Fruit fly (Drosophila melanogaster) whole organism, embryonic: Measurements from ENCODE around the gene Irc.

ENCODE experiments used
- Atf3 ChIP-seq: fragments of 200-800 bp; sonication (Bioruptor generic); optimal IDR thresholded peaks from 3 replicates; lab custom pipeline; 2016; ENCODE audit warnings: missing biosample characterization, missing genetic modification characterization
- Bgb ChIP-seq: fragments of 200-800 bp; sonication (Bioruptor generic); IDR thresholded peaks from 2 replicates; pipeline ENCODE4 v1.3.6; 2022; ENCODE audit warnings: missing biosample characterization, missing genetic modification characterization; ENCODE audit not compliant: partially characterized antibody
- CG11398 ChIP-seq: fragments of 200-800 bp; sonication (Bioruptor generic); optimal IDR thresholded peaks from 2 replicates; lab custom pipeline; 2016; ENCODE audit warnings: missing biosample characterization, missing genetic modification characterization
- CG11456 ChIP-seq: fragments of 200-800 bp; sonication (Bioruptor generic); IDR thresholded peaks from 3 replicates; pipeline ENCODE4 v1.3.6; 2022; ENCODE audit warnings: missing biosample characterization, missing genetic modification characterization
- CG12219 ChIP-seq: fragments of 200-800 bp; sonication (Bioruptor generic); optimal IDR thresholded peaks from 3 replicates; lab custom pipeline; 2018; ENCODE audit warnings: missing biosample characterization, mild to moderate bottlenecking, missing genetic modification characterization
- CG13624 ChIP-seq: fragments of 200-800 bp; sonication (Bioruptor generic); optimal IDR thresholded peaks from 2 replicates; lab custom pipeline; 2016; ENCODE audit warnings: missing biosample characterization, missing genetic modification characterization
- CG17361 ChIP-seq: fragments of 200-800 bp; sonication (Bioruptor generic); IDR thresholded peaks from 3 replicates; pipeline ENCODE4 v1.3.6; 2022; ENCODE audit warnings: missing biosample characterization, missing genetic modification characterization
- CG2875 ChIP-seq: fragments of 200-800 bp; sonication (Bioruptor generic); optimal IDR thresholded peaks from 2 replicates; lab custom pipeline; 2017; ENCODE audit warnings: missing biosample characterization, mild to moderate bottlenecking, missing genetic modification characterization, missing genetic modification reagents
- CG2889 ChIP-seq: fragments of 200-800 bp; sonication (Bioruptor generic); IDR thresholded peaks from 3 replicates; pipeline ENCODE4 v1.3.6; 2022; ENCODE audit warnings: missing biosample characterization, missing genetic modification characterization
- CG3838 ChIP-seq: fragments of 200-800 bp; sonication (Bioruptor generic); optimal IDR thresholded peaks from 3 replicates; lab custom pipeline; 2016; ENCODE audit warnings: missing biosample characterization, missing genetic modification characterization
- D19B ChIP-seq: fragments of 200-800 bp; sonication (Bioruptor generic); optimal IDR thresholded peaks from 2 replicates; lab custom pipeline; 2017; ENCODE audit warnings: missing biosample characterization, mild to moderate bottlenecking, missing genetic modification characterization
- GATAe ChIP-seq: fragments of 200-800 bp; sonication (Bioruptor generic); conservative IDR thresholded peaks from 2 replicates; pipeline ENCODE4 v1.3.6; 2022; ENCODE audit warnings: missing biosample characterization, missing genetic modification characterization
- Gsc ChIP-seq: fragments of 200-800 bp; sonication (Bioruptor generic); IDR thresholded peaks from 2 replicates; pipeline ENCODE4 v1.3.6; 2022; ENCODE audit warnings: missing biosample characterization, missing genetic modification characterization
- H2.0 ChIP-seq: fragments of 200-800 bp; sonication (Bioruptor generic); IDR thresholded peaks from 2 replicates; pipeline ENCODE4 v1.3.6; 2022; ENCODE audit warnings: missing biosample characterization, missing genetic modification characterization
- MTF-1 ChIP-seq: fragments of 200-800 bp; sonication (Bioruptor generic); optimal IDR thresholded peaks from 2 replicates; lab custom pipeline; 2018; ENCODE audit warnings: missing biosample characterization, mild to moderate bottlenecking, missing genetic modification characterization, borderline replicate concordance
- NFAT ChIP-seq: fragments of 200-800 bp; sonication (Bioruptor generic); IDR thresholded peaks from 2 replicates; pipeline ENCODE4 v1.3.6; 2022; ENCODE audit warnings: missing biosample characterization, missing genetic modification characterization
- NK7.1 ChIP-seq: fragments of 200-800 bp; sonication (Bioruptor generic); optimal IDR thresholded peaks from 3 replicates; lab custom pipeline; 2016; ENCODE audit warnings: missing biosample characterization, missing genetic modification characterization
- Ptx1 ChIP-seq: fragments of 200-800 bp; sonication (Bioruptor generic); IDR thresholded peaks from 2 replicates; pipeline ENCODE4 v1.3.6; 2022; ENCODE audit warnings: missing biosample characterization, missing genetic modification characterization
- Taf1 ChIP-seq: fragments of 200-800 bp; sonication (Bioruptor generic); IDR thresholded peaks from 2 replicates; pipeline ENCODE4 v1.3.6; 2022; ENCODE audit warnings: missing biosample characterization, missing genetic modification characterization
- amos ChIP-seq: fragments of 200-800 bp; sonication (Bioruptor generic); IDR thresholded peaks from 2 replicates; pipeline ENCODE4 v1.3.6; 2022; ENCODE audit warnings: missing biosample characterization, missing genetic modification characterization; ENCODE audit not compliant: partially characterized antibody
- ash1 ChIP-seq: fragments of 200-800 bp; sonication (Bioruptor generic); optimal IDR thresholded peaks from 2 replicates; lab custom pipeline; 2018; ENCODE audit warnings: missing biosample characterization, mild to moderate bottlenecking, missing genetic modification characterization
- chinmo ChIP-seq: fragments of 200-800 bp; sonication (Bioruptor generic); IDR thresholded peaks from 4 replicates; pipeline ENCODE4 v1.3.6; 2022; ENCODE audit warnings: missing biosample characterization, missing genetic modification characterization; ENCODE audit not compliant: partially characterized antibody
- crp ChIP-seq, 2 experiments: fragments of 200-800 bp; sonication (Bioruptor generic); optimal IDR thresholded peaks; 2 replicates in 1 of 2; 3 replicates in 1 of 2; lab custom pipeline; 2017; ENCODE audit warnings: missing biosample characterization in 2 of 2, missing genetic modification characterization in 2 of 2, mild to moderate bottlenecking in 1 of 2, moderate library complexity in 1 of 2
- danr ChIP-seq: fragments of 200-800 bp; sonication (Bioruptor generic); IDR thresholded peaks from 2 replicates; pipeline ENCODE4 v1.3.6; 2022; ENCODE audit warnings: missing biosample characterization, missing genetic modification characterization
- dati ChIP-seq: fragments of 200-800 bp; sonication (Bioruptor generic); IDR thresholded peaks from 2 replicates; pipeline ENCODE4 v1.3.6; 2022; ENCODE audit warnings: missing biosample characterization, missing genetic modification characterization
- disco-r ChIP-seq: fragments of 200-800 bp; sonication (Bioruptor generic); optimal IDR thresholded peaks from 2 replicates; lab custom pipeline; 2016; ENCODE audit warnings: missing biosample characterization, missing genetic modification characterization
- dysf ChIP-seq: fragments of 200-800 bp; sonication (Bioruptor generic); IDR thresholded peaks from 3 replicates; pipeline ENCODE4 v1.3.6; 2022; ENCODE audit warnings: missing biosample characterization, missing genetic modification characterization
- emc ChIP-seq: fragments of 200-800 bp; sonication (Bioruptor generic); optimal IDR thresholded peaks from 2 replicates; lab custom pipeline; 2016; ENCODE audit warnings: missing biosample characterization, missing genetic modification characterization
- eyg ChIP-seq: fragments of 200-800 bp; sonication (Bioruptor generic); optimal IDR thresholded peaks from 3 replicates; lab custom pipeline; 2016; ENCODE audit warnings: missing biosample characterization, missing genetic modification characterization
- fd102C ChIP-seq: fragments of 200-800 bp; sonication (Bioruptor generic); optimal IDR thresholded peaks from 2 replicates; lab custom pipeline; 2018; ENCODE audit warnings: missing biosample characterization, mild to moderate bottlenecking, missing genetic modification characterization, moderate library complexity
- fd3F ChIP-seq: fragments of 200-800 bp; sonication (Bioruptor generic); optimal IDR thresholded peaks from 2 replicates; lab custom pipeline; 2018; ENCODE audit warnings: missing biosample characterization, mild to moderate bottlenecking, missing genetic modification characterization, moderate library complexity
- ftz-f1 ChIP-seq: fragments of 200-800 bp; sonication (Bioruptor generic); optimal IDR thresholded peaks from 2 replicates; lab custom pipeline; 2016; ENCODE audit warnings: missing biosample characterization, missing genetic modification characterization
- fu2 ChIP-seq: fragments of 200-800 bp; sonication (Bioruptor generic); optimal IDR thresholded peaks from 2 replicates; lab custom pipeline; 2016; ENCODE audit warnings: missing biosample characterization, missing genetic modification characterization
- gcm2 ChIP-seq: fragments of 200-800 bp; sonication (Bioruptor generic); optimal IDR thresholded peaks from 2 replicates; lab custom pipeline; 2016; ENCODE audit warnings: missing biosample characterization, missing genetic modification characterization
- inv ChIP-seq: fragments of 200-800 bp; sonication (Bioruptor generic); IDR thresholded peaks from 2 replicates; pipeline ENCODE4 v1.3.6; 2022; ENCODE audit warnings: missing biosample characterization, missing genetic modification characterization; ENCODE audit not compliant: partially characterized antibody
- kah ChIP-seq: fragments of 200-800 bp; sonication (Bioruptor generic); optimal IDR thresholded peaks from 2 replicates; lab custom pipeline; 2018; ENCODE audit warnings: missing biosample characterization, mild to moderate bottlenecking, missing genetic modification characterization
- lola ChIP-seq, 3 experiments: fragments of >200 bp in 2 of 3; fragments of 200-800 bp in 1 of 3; sonication (Bioruptor generic) in 1 of 3; optimal IDR thresholded peaks; 2 replicates each; lab custom pipeline; 2017 to 2019; ENCODE audit warnings: missing biosample characterization in 3 of 3, missing genetic modification characterization in 3 of 3, mild to moderate bottlenecking in 1 of 3, moderate library complexity in 1 of 3
- lov ChIP-seq, 2 experiments: fragments of 200-800 bp in 1 of 2; fragments of >200 bp in 1 of 2; sonication (Bioruptor generic) in 1 of 2; IDR thresholded peaks in 1 of 2; optimal IDR thresholded peaks in 1 of 2; 2 replicates in 1 of 2; 3 replicates in 1 of 2; pipeline versions ENCODE4 v1.3.6 to Lab custom; 2017 to 2022; ENCODE audit warnings: missing biosample characterization in 1 of 2, missing genetic modification characterization in 1 of 2
- nerfin-1 ChIP-seq: fragments of 200-800 bp; sonication (Bioruptor generic); optimal IDR thresholded peaks from 3 replicates; lab custom pipeline; 2019; ENCODE audit warnings: missing biosample characterization, mild to moderate bottlenecking, missing genetic modification characterization, moderate library complexity
- org-1 ChIP-seq: fragments of 200-800 bp; sonication (Bioruptor generic); optimal IDR thresholded peaks from 2 replicates; lab custom pipeline; 2017; ENCODE audit warnings: missing biosample characterization, missing genetic modification characterization
- pho ChIP-seq: fragments of 200-800 bp; sonication (Bioruptor generic); optimal IDR thresholded peaks from 2 replicates; lab custom pipeline; 2016; ENCODE audit warnings: missing biosample characterization, missing genetic modification characterization
- pita ChIP-seq: fragments of 200-800 bp; sonication (Bioruptor generic); optimal IDR thresholded peaks from 2 replicates; lab custom pipeline; 2017; ENCODE audit warnings: missing biosample characterization, mild to moderate bottlenecking, missing genetic modification characterization
- pnt ChIP-seq: fragments of 200-800 bp; sonication (Bioruptor generic); optimal IDR thresholded peaks from 3 replicates; lab custom pipeline; 2016; ENCODE audit warnings: missing biosample characterization, missing genetic modification characterization
- repo ChIP-seq: fragments of 200-800 bp; sonication (Bioruptor generic); optimal IDR thresholded peaks from 2 replicates; lab custom pipeline; 2016; ENCODE audit warnings: missing biosample characterization, missing genetic modification characterization
- row ChIP-seq: fragments of 200-800 bp; sonication (Bioruptor generic); IDR thresholded peaks from 3 replicates; pipeline ENCODE4 v1.3.6; 2022; ENCODE audit warnings: missing biosample characterization, missing genetic modification characterization
- schlank ChIP-seq: fragments of 200-800 bp; sonication (Bioruptor generic); optimal IDR thresholded peaks from 2 replicates; lab custom pipeline; 2018; ENCODE audit warnings: missing biosample characterization, mild to moderate bottlenecking, missing genetic modification characterization
- sima ChIP-seq: fragments of 200-800 bp; sonication (Bioruptor generic); optimal IDR thresholded peaks from 2 replicates; lab custom pipeline; 2016; ENCODE audit warnings: missing biosample characterization, missing genetic modification characterization
- slou ChIP-seq: fragments of 200-800 bp; sonication (Bioruptor generic); optimal IDR thresholded peaks from 3 replicates; lab custom pipeline; 2016; ENCODE audit warnings: missing biosample characterization, missing genetic modification characterization
- trem ChIP-seq: fragments of 200-800 bp; optimal IDR thresholded peaks from 3 replicates; lab custom pipeline; 2019; ENCODE audit warnings: missing biosample characterization, mild to moderate bottlenecking, missing genetic modification characterization, moderate library complexity
- zen ChIP-seq: fragments of 200-800 bp; sonication (Bioruptor generic); optimal IDR thresholded peaks from 3 replicates; lab custom pipeline; 2018; ENCODE audit warnings: missing biosample characterization, mild to moderate bottlenecking, missing genetic modification characterization, moderate library complexity

Gene Irc

dm6 chr3R:17052465-17053149 lies 49.9 kb downstream of the Irc start (continued):
- TF ChIP-seq kah (GFP tag; lab: Kevin White, UChicago), result peak; percentile 79
- no peak for TF ChIP-seq CG3838 (GFP tag; lab: Kevin White, UChicago)
- TF ChIP-seq zen, result peak; percentile 72
- no peak for TF ChIP-seq sima (GFP tag; lab: Kevin White, UChicago)
- TF ChIP-seq dysf (GFP tag; lab: Robert Waterston, UW), result no peak
- no peak for TF ChIP-seq fu2 (GFP tag; lab: Kevin White, UChicago)
- TF ChIP-seq D19B (GFP tag; lab: Kevin White, UChicago), result no peak
- TF ChIP-seq GATAe (GFP tag; lab: Robert Waterston, UW), result no peak
- TF ChIP-seq CG2875 (GFP tag; lab: Kevin White, UChicago), result peak; percentile 6
- no peak for TF ChIP-seq pnt
- no peak for TF ChIP-seq inv (GFP tag; lab: Robert Waterston, UW)
- TF ChIP-seq emc (GFP tag; lab: Kevin White, UChicago), result no peak
- no peak for TF ChIP-seq repo (GFP tag; lab: Kevin White, UChicago)
- peak; percentile 76 for TF ChIP-seq row (GFP tag; lab: Robert Waterston, UW)
- TF ChIP-seq pho, result no peak
- TF ChIP-seq Gsc, result no peak
- 0 out of 2 replicates have a peak, but pooled peaks have one; percentile 19 for TF ChIP-seq NFAT (GFP tag; lab: Robert Waterston, UW)
- TF ChIP-seq H2.0 (GFP tag; lab: Robert Waterston, UW), result no peak
- no peak for TF ChIP-seq gcm2
- no peak for TF ChIP-seq dati (GFP tag; lab: Robert Waterston, UW)
- TF ChIP-seq fd3F, result no peak
- peak; percentile 66 for TF ChIP-seq CG17361 (GFP tag; lab: Robert Waterston, UW)
- TF ChIP-seq pita (GFP tag; lab: Kevin White, UChicago), result no peak
- TF ChIP-seq eyg (GFP tag; lab: Kevin White, UChicago), result no peak
- TF ChIP-seq CG11398 (GFP tag; lab: Kevin White, UChicago), result no peak
- TF ChIP-seq CG11456 (GFP tag; lab: Robert Waterston, UW), result no peak
- no peak for TF ChIP-seq chinmo (GFP tag; lab: Robert Waterston, UW)
- no peak for TF ChIP-seq MTF-1 (GFP tag; lab: Kevin White, UChicago)
- TF ChIP-seq danr (GFP tag; lab: Robert Waterston, UW), result no peak
- peak; percentile 24 for TF ChIP-seq org-1 (GFP tag; lab: Kevin White, UChicago)
- no peak for TF ChIP-seq ash1 (GFP tag; lab: Kevin White, UChicago)
- peak; percentile 52 for TF ChIP-seq trem (tag; lab: Kevin White, UChicago)
- TF ChIP-seq ftz-f1 (GFP tag; lab: Kevin White, UChicago), result no peak
- no peak for TF ChIP-seq slou (GFP tag; lab: Kevin White, UChicago)
- no peak for TF ChIP-seq CG12219 (GFP tag; lab: Kevin White, UChicago)
- TF ChIP-seq nerfin-1 (tag; lab: Kevin White, UChicago), result peak; percentile 7
- no peak for TF ChIP-seq crp (GFP tag; optimal IDR thresholded peaks at IDR 0.05; lab: Kevin White, UChicago)
- no peak for TF ChIP-seq Bgb (GFP tag; lab: Robert Waterston, UW)
- TF ChIP-seq CG2889 (GFP tag; lab: Robert Waterston, UW), result no peak
- TF ChIP-seq lov (optimal IDR thresholded peaks at IDR 0.05; lab: Kevin White, UChicago), result no peak
- TF ChIP-seq lov (GFP tag; IDR thresholded peaks at IDR 0.05; lab: Robert Waterston, UW), result 0 out of 3 replicates have a peak, but pooled peaks have one; percentile 69
- peak in 1 of 3 experiments; percentile 88 for TF ChIP-seq lola (GFP tag; optimal IDR thresholded peaks at IDR 0.05; lab: Kevin White, UChicago)
- no peak for TF ChIP-seq NK7.1 (GFP tag; lab: Kevin White, UChicago)
- peak; percentile 81 for TF ChIP-seq fd102C
- TF ChIP-seq Atf3, result peak; percentile 3
- no peak for TF ChIP-seq amos (GFP tag; lab: Robert Waterston, UW)
- TF ChIP-seq disco-r (GFP tag; lab: Kevin White, UChicago), result no peak
- TF ChIP-seq Ptx1 (GFP tag; lab: Robert Waterston, UW), result no peak
- no peak for TF ChIP-seq Taf1
- no peak for TF ChIP-seq schlank (tag; lab: Kevin White, UChicago)
- no peak for TF ChIP-seq CG13624 (GFP tag; lab: Kevin White, UChicago)
